Fruit fly (Drosophila melanogaster) whole organism, prepupa: ENCODE results near the gene Slc25A46b.

Source experiments
- CG11762 ChIP-seq: fragments of 200-800 bp; sonication (Bioruptor generic); optimal IDR thresholded peaks from 3 replicates; lab custom pipeline; 2016; ENCODE audit warnings: missing biosample characterization, missing genetic modification characterization; ENCODE audit not compliant: insufficient read depth
- CG11902 ChIP-seq: fragments of 200-800 bp; sonication (Bioruptor generic); optimal IDR thresholded peaks from 3 replicates; lab custom pipeline; 2016; ENCODE audit warnings: missing biosample characterization, missing genetic modification characterization
- CG15336 ChIP-seq: fragments of 200-800 bp; sonication (Bioruptor generic); IDR thresholded peaks from 2 replicates; pipeline ENCODE4 v1.3.6; 2022; ENCODE audit warnings: missing biosample characterization, missing genetic modification characterization
- CG16779 ChIP-seq: fragments of 200-800 bp; sonication (Bioruptor generic); optimal IDR thresholded peaks from 3 replicates; lab custom pipeline; 2017; ENCODE audit warnings: missing biosample characterization, mild to moderate bottlenecking, missing genetic modification characterization
- CG3032 ChIP-seq: fragments of 200-800 bp; optimal IDR thresholded peaks from 2 replicates; lab custom pipeline; 2019; ENCODE audit warnings: missing biosample characterization, mild to moderate bottlenecking, missing genetic modification characterization, moderate library complexity
- CG31627 ChIP-seq: fragments of 200-800 bp; sonication (Bioruptor generic); optimal IDR thresholded peaks from 3 replicates; lab custom pipeline; 2016; ENCODE audit warnings: missing biosample characterization, missing genetic modification characterization
- CG32006 ChIP-seq: fragments of 200-800 bp; sonication (Bioruptor generic); optimal IDR thresholded peaks from 3 replicates; lab custom pipeline; 2017; ENCODE audit warnings: missing biosample characterization, mild to moderate bottlenecking, missing genetic modification characterization
- CG4318 ChIP-seq: fragments of 200-800 bp; sonication (Bioruptor generic); optimal IDR thresholded peaks from 3 replicates; lab custom pipeline; 2017; ENCODE audit warnings: missing biosample characterization, mild to moderate bottlenecking, missing genetic modification characterization
- CG6163 ChIP-seq: fragments of 200-800 bp; sonication (Bioruptor generic); IDR thresholded peaks from 3 replicates; pipeline ENCODE4 v1.3.6; 2022; ENCODE audit warnings: missing biosample characterization, missing genetic modification characterization
- CG7368 ChIP-seq: fragments of 200-800 bp; sonication (Bioruptor generic); optimal IDR thresholded peaks from 3 replicates; lab custom pipeline; 2016; ENCODE audit warnings: missing biosample characterization, missing genetic modification characterization
- CG8632 ChIP-seq: fragments of 200-800 bp; sonication (Bioruptor generic); optimal IDR thresholded peaks from 3 replicates; lab custom pipeline; 2016; ENCODE audit warnings: missing biosample characterization, missing genetic modification characterization
- CG9139 ChIP-seq: fragments of 200-800 bp; sonication (Bioruptor generic); optimal IDR thresholded peaks from 3 replicates; lab custom pipeline; 2017; ENCODE audit warnings: missing biosample characterization, mild to moderate bottlenecking, missing genetic modification characterization
- Eip78C ChIP-seq: fragments of 200-800 bp; sonication (Bioruptor generic); peaks from one replicate; lab custom pipeline; 2016; ENCODE audit warnings: missing biosample characterization, missing genetic modification characterization
- Eip93F ChIP-seq: fragments of 200-800 bp; sonication (Bioruptor generic); optimal IDR thresholded peaks from 2 replicates; lab custom pipeline; 2016; ENCODE audit warnings: missing biosample characterization, mild to moderate bottlenecking, missing genetic modification characterization
- Ets21C ChIP-seq: fragments of 200-800 bp; sonication (Bioruptor generic); optimal IDR thresholded peaks from 3 replicates; lab custom pipeline; 2016; ENCODE audit warnings: missing biosample characterization, missing genetic modification characterization
- Ets96B ChIP-seq: fragments of 200-800 bp; optimal IDR thresholded peaks from 2 replicates; lab custom pipeline; 2019; ENCODE audit warnings: missing biosample characterization, mild to moderate bottlenecking, missing genetic modification characterization, moderate library complexity
- Gug ChIP-seq: fragments of 200-800 bp; sonication (Bioruptor generic); IDR thresholded peaks from 2 replicates; pipeline ENCODE4 v1.3.6; 2022; ENCODE audit warnings: missing biosample characterization, missing genetic modification characterization
- Hr38 ChIP-seq: sonication (Bioruptor generic); optimal IDR thresholded peaks from 2 replicates; lab custom pipeline; 2016; ENCODE audit warnings: missing biosample characterization, missing genetic modification characterization
- Hr4 ChIP-seq: fragments of 200-800 bp; sonication (Bioruptor generic); optimal IDR thresholded peaks from 3 replicates; lab custom pipeline; 2016; ENCODE audit warnings: missing biosample characterization, missing genetic modification characterization
- Lpt ChIP-seq: fragments of 200-800 bp; sonication (Bioruptor generic); optimal IDR thresholded peaks from 3 replicates; lab custom pipeline; 2016; ENCODE audit warnings: missing biosample characterization, missing genetic modification characterization
- Met ChIP-seq: fragments of 200-800 bp; sonication (Bioruptor generic); optimal IDR thresholded peaks from 3 replicates; lab custom pipeline; 2016; ENCODE audit warnings: missing biosample characterization, missing genetic modification characterization
- Smox ChIP-seq: fragments of 200-800 bp; sonication (Bioruptor generic); optimal IDR thresholded peaks from 3 replicates; lab custom pipeline; 2016; ENCODE audit warnings: missing biosample characterization, missing genetic modification characterization
- Sox102F ChIP-seq: fragments of 200-800 bp; sonication (Bioruptor generic); optimal IDR thresholded peaks from 2 replicates; lab custom pipeline; 2016; ENCODE audit warnings: missing biosample characterization, mild to moderate bottlenecking, missing genetic modification characterization
- Sox14 ChIP-seq: fragments of 200-800 bp; sonication (Bioruptor generic); optimal IDR thresholded peaks from 3 replicates; lab custom pipeline; 2016; ENCODE audit warnings: missing biosample characterization, missing genetic modification characterization
- Sox15 ChIP-seq: fragments of 200-800 bp; sonication (Bioruptor generic); optimal IDR thresholded peaks from 3 replicates; lab custom pipeline; 2016; ENCODE audit warnings: missing biosample characterization, missing genetic modification characterization
- achi ChIP-seq: fragments of 200-800 bp; sonication (Bioruptor generic); optimal IDR thresholded peaks from 3 replicates; lab custom pipeline; 2016; ENCODE audit warnings: missing biosample characterization, missing genetic modification characterization
- acj6 ChIP-seq: fragments of 200-800 bp; sonication (Bioruptor generic); optimal IDR thresholded peaks from 3 replicates; lab custom pipeline; 2016; ENCODE audit warnings: missing biosample characterization, missing genetic modification characterization
- cyc ChIP-seq: fragments of 200-800 bp; sonication (Bioruptor generic); optimal IDR thresholded peaks from 3 replicates; lab custom pipeline; 2016; ENCODE audit warnings: missing biosample characterization, missing genetic modification characterization
- dac ChIP-seq: fragments of 200-800 bp; sonication (Bioruptor generic); optimal IDR thresholded peaks from 2 replicates; lab custom pipeline; 2017; ENCODE audit warnings: missing biosample characterization, mild to moderate bottlenecking, missing genetic modification characterization
- dsx ChIP-seq: fragments of 200-800 bp; optimal IDR thresholded peaks from 3 replicates; lab custom pipeline; 2019; ENCODE audit warnings: missing biosample characterization, mild to moderate bottlenecking, missing genetic modification characterization, moderate library complexity; ENCODE audit not compliant: poor library complexity, severe bottlenecking
- eg ChIP-seq: fragments of 200-800 bp; sonication (Bioruptor generic); IDR thresholded peaks from 3 replicates; pipeline ENCODE4 v1.3.6; 2022; ENCODE audit warnings: missing biosample characterization, missing genetic modification characterization
- esn ChIP-seq: fragments of 200-800 bp; sonication (Bioruptor generic); optimal IDR thresholded peaks from 2 replicates; lab custom pipeline; 2016; ENCODE audit warnings: missing biosample characterization, mild to moderate bottlenecking, missing genetic modification characterization, moderate library complexity
- fd59A ChIP-seq: fragments of 200-800 bp; sonication (Bioruptor generic); optimal IDR thresholded peaks from 2 replicates; lab custom pipeline; 2017; ENCODE audit warnings: missing biosample characterization, mild to moderate bottlenecking, missing genetic modification characterization, missing genetic modification reagents
- fkh ChIP-seq: fragments of 200-800 bp; sonication (Bioruptor generic); optimal IDR thresholded peaks from 3 replicates; lab custom pipeline; 2017; ENCODE audit warnings: missing biosample characterization, mild to moderate bottlenecking, missing genetic modification characterization, moderate library complexity
- lz ChIP-seq: fragments of 200-800 bp; sonication (Bioruptor generic); optimal IDR thresholded peaks from 3 replicates; lab custom pipeline; 2016; ENCODE audit warnings: missing biosample characterization, missing genetic modification characterization
- net ChIP-seq: fragments of 200-800 bp; sonication (Bioruptor generic); optimal IDR thresholded peaks from 3 replicates; lab custom pipeline; 2016; ENCODE audit warnings: missing biosample characterization, missing genetic modification characterization
- pdm3 ChIP-seq: fragments of 200-800 bp; sonication (Bioruptor generic); optimal IDR thresholded peaks from 3 replicates; lab custom pipeline; 2016; ENCODE audit warnings: missing biosample characterization, missing genetic modification characterization
- salr ChIP-seq, 2 experiments: fragments of 200-800 bp; sonication (Bioruptor generic); optimal IDR thresholded peaks; 3 replicates each; lab custom pipeline; 2016 to 2018; ENCODE audit warnings: missing biosample characterization in 2 of 2, missing genetic modification characterization in 2 of 2, mild to moderate bottlenecking in 1 of 2
- svp ChIP-seq: fragments of 200-800 bp; sonication (Bioruptor generic); peaks from one replicate; lab custom pipeline; 2016; ENCODE audit warnings: missing biosample characterization, missing genetic modification characterization
- topi ChIP-seq: fragments of 200-800 bp; sonication (Bioruptor generic); optimal IDR thresholded peaks from 3 replicates; lab custom pipeline; 2016; ENCODE audit warnings: missing biosample characterization, missing genetic modification characterization
- vri ChIP-seq: fragments of 200-800 bp; sonication (Bioruptor generic); optimal IDR thresholded peaks from 3 replicates; lab custom pipeline; 2016; ENCODE audit warnings: missing biosample characterization, mild to moderate bottlenecking, missing genetic modification characterization

Gene Slc25A46b

DNA sequence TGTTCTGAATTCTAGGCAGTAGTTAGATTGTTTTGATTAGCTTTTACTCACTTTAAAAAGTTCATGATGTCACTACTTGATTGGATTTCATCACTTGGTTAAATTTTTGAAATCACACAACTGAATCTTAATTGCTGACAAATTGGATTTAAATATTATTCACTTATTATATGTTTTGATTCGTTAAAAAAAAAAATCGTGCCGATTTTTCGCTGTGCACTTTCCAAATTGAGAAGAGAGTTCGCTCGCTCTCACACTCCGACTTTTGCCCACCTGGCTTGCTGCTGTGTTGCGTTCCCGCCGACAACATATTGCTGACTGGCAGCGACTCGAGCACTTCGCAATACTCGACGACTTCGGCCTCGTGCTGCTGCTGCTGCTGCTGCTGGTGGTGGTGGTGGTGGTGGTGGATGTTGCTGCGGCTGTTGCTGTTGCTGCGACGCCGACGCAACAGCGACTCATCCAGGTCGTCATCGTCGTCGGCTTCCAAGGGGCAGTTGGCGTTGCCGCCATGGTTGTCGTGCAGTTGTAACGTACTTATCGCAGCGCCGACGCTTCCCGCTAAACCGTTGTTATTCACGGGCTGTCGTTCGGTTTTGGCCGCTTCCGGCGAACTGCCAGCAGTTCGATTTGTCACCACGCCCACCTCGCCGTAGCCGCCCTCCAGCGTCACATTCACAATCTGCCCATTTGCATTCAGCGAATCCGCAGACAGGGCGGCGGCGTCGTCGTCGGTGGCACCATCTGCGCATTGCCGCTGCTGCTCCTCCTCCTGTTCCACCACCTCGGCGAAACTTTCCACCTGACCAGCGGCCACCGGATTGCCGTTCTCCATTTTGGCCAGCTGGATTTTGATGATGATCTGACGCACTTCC lies 45.3 kb downstream of the Slc25A46b start (continued):
- TF ChIP-seq CG11762 (GFP tag; lab: Kevin White, UChicago), result peak; percentile 61
- peak; percentile 32 for TF ChIP-seq Ets96B (tag; lab: Kevin White, UChicago)
- peak; percentile 78 for TF ChIP-seq eg (GFP tag; lab: Robert Waterston, UW)
- peak; percentile 77 for TF ChIP-seq Smox
- TF ChIP-seq vri (GFP tag; lab: Kevin White, UChicago), result peak; percentile 69
- TF ChIP-seq Hr38 (GFP tag; lab: Kevin White, UChicago), result peak; percentile 17
- TF ChIP-seq cyc, result peak; percentile 53
- peak; percentile 82 for TF ChIP-seq Hr4 (GFP tag; lab: Kevin White, UChicago)
- TF ChIP-seq CG31627 (GFP tag; lab: Kevin White, UChicago), result peak; percentile 70
- peak; percentile 63 for TF ChIP-seq dsx (GFP tag; lab: Kevin White, UChicago)
- peak; percentile 58 for TF ChIP-seq achi (GFP tag; lab: Kevin White, UChicago)
- peak; percentile 78 for TF ChIP-seq Met (GFP tag; lab: Kevin White, UChicago)
- TF ChIP-seq CG7368 (GFP tag; lab: Kevin White, UChicago), result peak; percentile 44
- TF ChIP-seq CG9139 (GFP tag; lab: Kevin White, UChicago), result peak; percentile 48
- peak; percentile 63 for TF ChIP-seq Sox14
- peak; percentile 52 for TF ChIP-seq CG3032 (tag; lab: Kevin White, UChicago)
- TF ChIP-seq CG11902 (GFP tag; lab: Kevin White, UChicago), result peak; percentile 25
- TF ChIP-seq Ets21C (GFP tag; lab: Kevin White, UChicago), result peak; percentile 57
- TF ChIP-seq Sox15 (GFP tag; lab: Kevin White, UChicago), result peak; percentile 51
- peak; percentile 80 for TF ChIP-seq Lpt (GFP tag; lab: Kevin White, UChicago)
- TF ChIP-seq CG15336, result peak; percentile 82
- TF ChIP-seq CG4318, result no peak
- TF ChIP-seq Eip93F (GFP tag; lab: Kevin White, UChicago), result no peak
- no peak for TF ChIP-seq salr (GFP tag; optimal IDR thresholded peaks at IDR 0.05; lab: Kevin White, UChicago)
- TF ChIP-seq CG32006 (GFP tag; lab: Kevin White, UChicago), result peak; percentile 87
- peak; percentile 77 for TF ChIP-seq lz (GFP tag; lab: Kevin White, UChicago)

DNA sequence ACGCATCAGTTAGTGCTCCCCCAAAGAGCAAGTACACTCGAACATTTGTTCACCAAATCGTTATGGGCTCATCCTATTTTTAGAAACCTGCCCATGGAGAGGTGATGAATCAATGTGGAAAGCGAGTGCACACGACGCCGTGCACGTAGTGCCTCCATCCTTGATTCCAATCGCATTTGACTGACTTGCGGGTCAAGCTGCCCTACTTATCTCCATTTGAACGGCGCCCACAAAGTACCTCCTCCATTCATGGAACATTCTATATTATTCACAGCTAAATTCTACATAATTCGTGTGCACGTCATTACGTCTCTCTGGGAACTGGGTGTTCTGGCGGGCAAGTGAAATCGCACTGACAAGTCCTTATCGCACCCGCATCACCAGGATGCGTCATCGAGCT lies 46.8 kb downstream of the Slc25A46b start:
- TF ChIP-seq svp (GFP tag; lab: Kevin White, UChicago) (peak; percentile 91), CG32006 (GFP tag; lab: Kevin White, UChicago) (no peak), pdm3 (no peak)

DNA sequence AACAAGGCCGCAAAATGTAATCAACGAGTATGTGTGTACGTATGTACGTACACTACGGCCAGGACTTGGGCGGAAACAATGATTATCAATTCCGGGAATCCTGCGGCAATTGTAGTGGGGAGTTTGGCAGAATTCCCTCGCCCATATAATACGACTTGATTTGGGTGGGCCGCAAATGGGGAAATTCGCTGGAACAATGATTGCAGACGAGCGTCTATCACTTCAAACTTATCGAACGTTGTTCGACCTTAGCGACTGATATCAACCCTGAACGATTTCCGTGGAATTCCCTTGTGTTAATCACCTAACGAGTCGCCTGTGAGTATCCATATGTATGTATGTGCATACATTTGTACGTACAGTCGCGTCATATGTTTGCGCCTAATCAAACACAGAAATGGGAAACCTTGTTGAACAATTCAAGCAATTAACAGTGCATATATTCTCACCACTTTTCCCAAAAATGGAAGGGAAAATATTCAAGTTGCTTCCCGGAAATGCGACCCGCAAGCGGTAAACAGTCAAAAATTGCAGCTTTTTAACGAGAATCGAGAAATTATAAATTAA lies 48.0 kb downstream of the Slc25A46b start:
- peak; percentile 26 for TF ChIP-seq fkh (GFP tag; lab: Kevin White, UChicago)
- peak; percentile 10 for TF ChIP-seq vri (GFP tag; lab: Kevin White, UChicago)
- no peak for TF ChIP-seq svp (GFP tag; lab: Kevin White, UChicago)

DNA sequence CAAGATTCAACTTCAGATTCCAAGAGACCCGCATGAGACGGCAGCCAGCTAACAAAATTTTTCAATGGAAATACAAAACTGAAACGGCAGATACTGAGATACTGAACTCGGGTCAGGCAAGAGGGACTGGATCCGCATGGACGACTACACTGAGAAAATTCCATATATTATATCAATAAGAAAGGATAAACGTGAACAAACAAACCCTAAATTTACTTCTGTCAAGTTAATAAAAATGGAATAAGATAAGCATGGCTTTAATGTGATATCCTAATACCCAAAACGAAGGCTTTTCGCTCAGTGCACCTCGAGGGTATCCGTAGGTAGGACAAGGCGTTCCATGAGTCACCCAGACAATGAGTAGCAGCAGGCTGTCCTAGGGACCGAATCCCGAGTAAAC lies 48.9 kb downstream of the Slc25A46b start:
- peak; percentile 97 for TF ChIP-seq Eip78C (GFP tag; lab: Kevin White, UChicago)
- TF ChIP-seq CG15336, result peak; percentile 81
- peak; percentile 91 for TF ChIP-seq Smox
- peak; percentile 92 for TF ChIP-seq CG11902 (GFP tag; lab: Kevin White, UChicago)
- TF ChIP-seq CG11762 (GFP tag; lab: Kevin White, UChicago), result peak; percentile 89
- peak; percentile 95 for TF ChIP-seq topi (GFP tag; lab: Kevin White, UChicago)
- TF ChIP-seq vri (GFP tag; lab: Kevin White, UChicago), result peak; percentile 94
- peak; percentile 89 for TF ChIP-seq Ets21C (GFP tag; lab: Kevin White, UChicago)
- peak; percentile 62 for TF ChIP-seq Gug (GFP tag; lab: Robert Waterston, UW)
- TF ChIP-seq acj6, result peak; percentile 95
- TF ChIP-seq CG3032 (tag; lab: Kevin White, UChicago), result peak; percentile 89
- TF ChIP-seq dsx (GFP tag; lab: Kevin White, UChicago), result peak; percentile 89
- TF ChIP-seq cyc, result peak; percentile 93
- TF ChIP-seq CG8632 (GFP tag; lab: Kevin White, UChicago), result peak; percentile 92
- TF ChIP-seq dac, result peak; percentile 26
- TF ChIP-seq esn (GFP tag; lab: Kevin White, UChicago), result peak; percentile 96
- TF ChIP-seq CG4318, result peak; percentile 61
- peak; percentile 92 for TF ChIP-seq pdm3
- TF ChIP-seq CG16779 (tag; lab: Kevin White, UChicago), result peak; percentile 70
- TF ChIP-seq lz (GFP tag; lab: Kevin White, UChicago), result peak; percentile 93
- peak; percentile 82 for TF ChIP-seq CG32006 (GFP tag; lab: Kevin White, UChicago)
- peak; percentile 87 for TF ChIP-seq fd59A (GFP tag; lab: Kevin White, UChicago)
- peak; percentile 96 for TF ChIP-seq CG6163
- TF ChIP-seq Sox102F (GFP tag; lab: Kevin White, UChicago), result peak; percentile 94
- TF ChIP-seq salr (GFP tag; optimal IDR thresholded peaks at IDR 0.05; lab: Kevin White, UChicago), result peak; percentile 69 to 83
- peak; percentile 87 for TF ChIP-seq net (GFP tag; lab: Kevin White, UChicago)
